Fruit fly (Drosophila melanogaster) whole organism, embryonic: ENCODE results near the gene P58IPK.
A peak's percentile ranks its signal among the peaks of the same experiment; 100 is the strongest.

Experiments used
- Aef1 ChIP-seq: fragments of 200-800 bp; sonication (Bioruptor generic); IDR thresholded peaks from 3 replicates; pipeline ENCODE4 v1.3.6; 2022; ENCODE audit warnings: missing biosample characterization, missing genetic modification characterization
- BEAF-32 ChIP-seq: fragments of 200-800 bp; sonication (Bioruptor generic); optimal IDR thresholded peaks from 3 replicates; lab custom pipeline; 2017; ENCODE audit warnings: missing biosample characterization, missing genetic modification characterization, mild to moderate bottlenecking, moderate library complexity, missing genetic modification reagents
- CG10267 ChIP-seq: fragments of 200-800 bp; sonication (Bioruptor generic); optimal IDR thresholded peaks from 2 replicates; lab custom pipeline; 2018; ENCODE audit warnings: missing biosample characterization, mild to moderate bottlenecking, missing genetic modification characterization, moderate library complexity
- CG11456 ChIP-seq: fragments of 200-800 bp; sonication (Bioruptor generic); IDR thresholded peaks from 3 replicates; pipeline ENCODE4 v1.3.6; 2022; ENCODE audit warnings: missing biosample characterization, missing genetic modification characterization
- CG12391 ChIP-seq: fragments of 200-800 bp; sonication (Bioruptor generic); optimal IDR thresholded peaks from 3 replicates; lab custom pipeline; 2018; ENCODE audit warnings: missing biosample characterization, mild to moderate bottlenecking, missing genetic modification characterization, moderate library complexity
- CG13624 ChIP-seq: fragments of 200-800 bp; sonication (Bioruptor generic); optimal IDR thresholded peaks from 2 replicates; lab custom pipeline; 2016; ENCODE audit warnings: missing biosample characterization, missing genetic modification characterization
- CG14965 ChIP-seq: fragments of 200-800 bp; sonication (Bioruptor generic); optimal IDR thresholded peaks from 2 replicates; lab custom pipeline; 2016; ENCODE audit warnings: missing biosample characterization, missing genetic modification characterization, borderline replicate concordance
- CG15073 ChIP-seq: fragments of 200-800 bp; sonication (Bioruptor generic); optimal IDR thresholded peaks from 2 replicates; lab custom pipeline; 2016; ENCODE audit warnings: missing biosample characterization, missing genetic modification characterization
- CG1603 ChIP-seq: fragments of 200-800 bp; sonication (Bioruptor generic); optimal IDR thresholded peaks from 2 replicates; lab custom pipeline; 2019; ENCODE audit warnings: missing biosample characterization, mild to moderate bottlenecking, missing genetic modification characterization, moderate library complexity
- CG16813 ChIP-seq: fragments of 200-800 bp; sonication (Bioruptor generic); IDR thresholded peaks from 3 replicates; pipeline ENCODE4 v1.3.6; 2022; ENCODE audit warnings: missing biosample characterization, missing genetic modification characterization; ENCODE audit not compliant: partially characterized antibody
- CG17361 ChIP-seq: fragments of 200-800 bp; sonication (Bioruptor generic); IDR thresholded peaks from 3 replicates; pipeline ENCODE4 v1.3.6; 2022; ENCODE audit warnings: missing biosample characterization, missing genetic modification characterization
- CG17829 ChIP-seq: fragments of 200-800 bp; optimal IDR thresholded peaks from 2 replicates; lab custom pipeline; 2019; ENCODE audit warnings: missing biosample characterization, mild to moderate bottlenecking, missing genetic modification characterization, moderate library complexity
- CG17912 ChIP-seq: fragments of 200-800 bp; sonication (Bioruptor generic); optimal IDR thresholded peaks from 2 replicates; lab custom pipeline; 2018; ENCODE audit warnings: missing biosample characterization, mild to moderate bottlenecking, missing genetic modification characterization
- CG2202 ChIP-seq: fragments of 200-800 bp; sonication (Bioruptor generic); optimal IDR thresholded peaks from 2 replicates; lab custom pipeline; 2018; ENCODE audit warnings: missing biosample characterization, mild to moderate bottlenecking, missing genetic modification characterization
- CG30020 ChIP-seq: fragments of 200-800 bp; optimal IDR thresholded peaks from 2 replicates; lab custom pipeline; 2019; ENCODE audit warnings: missing biosample characterization, mild to moderate bottlenecking, missing genetic modification characterization, moderate library complexity
- CG31224 ChIP-seq: fragments of 200-800 bp; sonication (Bioruptor generic); IDR thresholded peaks from 2 replicates; pipeline ENCODE4 v1.3.6; 2022; ENCODE audit warnings: missing biosample characterization, missing genetic modification characterization
- CG3281 ChIP-seq: fragments of 200-800 bp; sonication (Bioruptor generic); optimal IDR thresholded peaks from 3 replicates; lab custom pipeline; 2017; ENCODE audit warnings: missing biosample characterization, mild to moderate bottlenecking, missing genetic modification characterization
- CG3838 ChIP-seq: fragments of 200-800 bp; sonication (Bioruptor generic); optimal IDR thresholded peaks from 3 replicates; lab custom pipeline; 2016; ENCODE audit warnings: missing biosample characterization, missing genetic modification characterization
- CG3995 ChIP-seq: fragments of 200-800 bp; sonication (Bioruptor generic); optimal IDR thresholded peaks from 3 replicates; lab custom pipeline; 2016; ENCODE audit warnings: missing biosample characterization, missing genetic modification characterization
- CG43689 ChIP-seq: fragments of 200-800 bp; sonication (Bioruptor generic); IDR thresholded peaks from 2 replicates; pipeline ENCODE4 v1.3.6; 2022; ENCODE audit warnings: missing biosample characterization, missing genetic modification characterization
- CG6813 ChIP-seq: fragments of 200-800 bp; sonication (Bioruptor generic); optimal IDR thresholded peaks from 2 replicates; lab custom pipeline; 2017; ENCODE audit warnings: missing biosample characterization, missing genetic modification characterization, mild to moderate bottlenecking, moderate library complexity, missing genetic modification reagents
- CG7271 ChIP-seq: fragments of 200-800 bp; sonication (Bioruptor generic); optimal IDR thresholded peaks from 2 replicates; lab custom pipeline; 2018; ENCODE audit warnings: missing biosample characterization, mild to moderate bottlenecking, missing genetic modification characterization, moderate library complexity
- CG8089 ChIP-seq: fragments of 200-800 bp; sonication (Bioruptor generic); optimal IDR thresholded peaks from 3 replicates; lab custom pipeline; 2016; ENCODE audit warnings: missing biosample characterization, missing genetic modification characterization
- CG9727 ChIP-seq: fragments of 200-800 bp; sonication (Bioruptor generic); optimal IDR thresholded peaks from 3 replicates; lab custom pipeline; 2017; ENCODE audit warnings: missing biosample characterization, mild to moderate bottlenecking, missing genetic modification characterization
- CTCF ChIP-seq: fragments of 200-800 bp; sonication (Bioruptor generic); optimal IDR thresholded peaks from 2 replicates; lab custom pipeline; 2017; ENCODE audit warnings: missing biosample characterization, mild to moderate bottlenecking, missing genetic modification characterization, moderate library complexity
- Fer2 ChIP-seq: fragments of 200-800 bp; sonication (Bioruptor generic); optimal IDR thresholded peaks from 2 replicates; lab custom pipeline; 2018; ENCODE audit warnings: missing biosample characterization, mild to moderate bottlenecking, missing genetic modification characterization, moderate library complexity
- HmgD ChIP-seq: fragments of 200-800 bp; sonication (Bioruptor generic); optimal IDR thresholded peaks from 3 replicates; lab custom pipeline; 2016; ENCODE audit warnings: missing biosample characterization, missing genetic modification characterization
- Jarid2 ChIP-seq: fragments of 200-800 bp; sonication (Bioruptor generic); optimal IDR thresholded peaks from 3 replicates; lab custom pipeline; 2017; ENCODE audit warnings: mild to moderate bottlenecking, missing biosample characterization, missing genetic modification reagents, missing genetic modification characterization
- Lpt ChIP-seq: fragments of >200 bp; optimal IDR thresholded peaks from 2 replicates; lab custom pipeline; 2018; ENCODE audit warnings: missing biosample characterization, missing genetic modification characterization
- MESR4 ChIP-seq: fragments of 200-800 bp; sonication (Bioruptor generic); optimal IDR thresholded peaks from 2 replicates; lab custom pipeline; 2018; ENCODE audit warnings: missing biosample characterization, mild to moderate bottlenecking, missing genetic modification characterization, moderate library complexity
- Mrtf ChIP-seq: fragments of 200-800 bp; sonication (Bioruptor generic); IDR thresholded peaks from 3 replicates; pipeline ENCODE4 v1.3.6; 2022; ENCODE audit warnings: missing biosample characterization, missing genetic modification characterization
- Nf-YB ChIP-seq: fragments of 200-800 bp; sonication (Bioruptor generic); optimal IDR thresholded peaks from 3 replicates; lab custom pipeline; 2019; ENCODE audit warnings: missing biosample characterization, mild to moderate bottlenecking, missing genetic modification characterization, moderate library complexity
- Spps ChIP-seq: fragments of 200-800 bp; sonication (Bioruptor generic); optimal IDR thresholded peaks from 2 replicates; lab custom pipeline; 2018; ENCODE audit warnings: missing biosample characterization, mild to moderate bottlenecking, missing genetic modification characterization
- Sry-β ChIP-seq: fragments of 200-800 bp; sonication (Bioruptor generic); optimal IDR thresholded peaks from 2 replicates; lab custom pipeline; 2018; ENCODE audit warnings: missing biosample characterization, mild to moderate bottlenecking, missing genetic modification characterization, moderate library complexity
- Ssrp ChIP-seq: fragments of 200-800 bp; sonication (Bioruptor generic); optimal IDR thresholded peaks from 2 replicates; lab custom pipeline; 2018; ENCODE audit warnings: missing biosample characterization, mild to moderate bottlenecking, missing genetic modification characterization, moderate library complexity
- btn ChIP-seq: fragments of 200-800 bp; sonication (Bioruptor generic); optimal IDR thresholded peaks from 2 replicates; lab custom pipeline; 2016; ENCODE audit warnings: missing biosample characterization, missing genetic modification characterization
- cas ChIP-seq: fragments of 200-800 bp; sonication (Bioruptor generic); IDR thresholded peaks from 2 replicates; pipeline ENCODE4 v1.3.6; 2022; ENCODE audit warnings: missing biosample characterization, missing genetic modification characterization
- caup ChIP-seq: fragments of 200-800 bp; sonication (Bioruptor generic); optimal IDR thresholded peaks from 3 replicates; lab custom pipeline; 2017; ENCODE audit warnings: missing biosample characterization, mild to moderate bottlenecking, missing genetic modification characterization, moderate library complexity; ENCODE audit not compliant: severe bottlenecking
- dm ChIP-seq: fragments of 200-800 bp; sonication (Bioruptor generic); optimal IDR thresholded peaks from 3 replicates; lab custom pipeline; 2016; ENCODE audit warnings: missing biosample characterization, missing genetic modification characterization
- fd102C ChIP-seq: fragments of 200-800 bp; sonication (Bioruptor generic); optimal IDR thresholded peaks from 2 replicates; lab custom pipeline; 2018; ENCODE audit warnings: missing biosample characterization, mild to moderate bottlenecking, missing genetic modification characterization, moderate library complexity
- gem ChIP-seq: fragments of 200-800 bp; sonication (Bioruptor generic); optimal IDR thresholded peaks from 2 replicates; lab custom pipeline; 2019; ENCODE audit warnings: missing biosample characterization, mild to moderate bottlenecking, missing genetic modification characterization, moderate library complexity
- gfzf ChIP-seq: fragments of 200-800 bp; sonication (Bioruptor generic); optimal IDR thresholded peaks from 2 replicates; lab custom pipeline; 2016; ENCODE audit warnings: missing biosample characterization, mild to moderate bottlenecking, missing genetic modification characterization, moderate library complexity
- gro ChIP-seq: fragments of 200-800 bp; sonication (Bioruptor generic); optimal IDR thresholded peaks from 2 replicates; lab custom pipeline; 2016; ENCODE audit warnings: missing biosample characterization, missing genetic modification characterization
- insv ChIP-seq, 2 experiments: fragments of 200-800 bp; sonication (Bioruptor generic); optimal IDR thresholded peaks; 3 replicates each; lab custom pipeline; 2016 to 2018; ENCODE audit warnings: missing biosample characterization in 2 of 2, missing genetic modification characterization in 2 of 2
- lola ChIP-seq, 3 experiments: fragments of >200 bp in 2 of 3; fragments of 200-800 bp in 1 of 3; sonication (Bioruptor generic) in 1 of 3; optimal IDR thresholded peaks; 2 replicates each; lab custom pipeline; 2017 to 2019; ENCODE audit warnings: missing biosample characterization in 3 of 3, missing genetic modification characterization in 3 of 3, mild to moderate bottlenecking in 1 of 3, moderate library complexity in 1 of 3
- lov ChIP-seq, 2 experiments: fragments of 200-800 bp in 1 of 2; fragments of >200 bp in 1 of 2; sonication (Bioruptor generic) in 1 of 2; IDR thresholded peaks in 1 of 2; optimal IDR thresholded peaks in 1 of 2; 2 replicates in 1 of 2; 3 replicates in 1 of 2; pipeline versions ENCODE4 v1.3.6 to Lab custom; 2017 to 2022; ENCODE audit warnings: missing biosample characterization in 1 of 2, missing genetic modification characterization in 1 of 2
- org-1 ChIP-seq: fragments of 200-800 bp; sonication (Bioruptor generic); optimal IDR thresholded peaks from 2 replicates; lab custom pipeline; 2017; ENCODE audit warnings: missing biosample characterization, missing genetic modification characterization
- pros ChIP-seq: fragments of 200-800 bp; sonication (Bioruptor generic); optimal IDR thresholded peaks from 3 replicates; lab custom pipeline; 2019; ENCODE audit warnings: missing biosample characterization, mild to moderate bottlenecking, missing genetic modification characterization, moderate library complexity
- pzg ChIP-seq: fragments of 200-800 bp; sonication (Bioruptor generic); optimal IDR thresholded peaks from 3 replicates; lab custom pipeline; 2018; ENCODE audit warnings: missing biosample characterization, mild to moderate bottlenecking, missing genetic modification characterization, moderate library complexity
- row ChIP-seq: fragments of 200-800 bp; sonication (Bioruptor generic); IDR thresholded peaks from 3 replicates; pipeline ENCODE4 v1.3.6; 2022; ENCODE audit warnings: missing biosample characterization, missing genetic modification characterization
- so ChIP-seq: fragments of 200-800 bp; sonication (Bioruptor generic); IDR thresholded peaks from 3 replicates; pipeline ENCODE4 v1.3.6; 2022; ENCODE audit warnings: missing biosample characterization, missing genetic modification characterization
- unc-4 ChIP-seq: fragments of 200-800 bp; sonication (Bioruptor generic); IDR thresholded peaks from 2 replicates; pipeline ENCODE4 v1.3.6; 2022; ENCODE audit warnings: missing biosample characterization, missing genetic modification characterization; ENCODE audit not compliant: partially characterized antibody
- wek ChIP-seq: fragments of 200-800 bp; sonication (Bioruptor generic); optimal IDR thresholded peaks from 3 replicates; lab custom pipeline; 2018; ENCODE audit warnings: missing biosample characterization, mild to moderate bottlenecking, missing genetic modification characterization, moderate library complexity

P58IPK gene

DNA sequence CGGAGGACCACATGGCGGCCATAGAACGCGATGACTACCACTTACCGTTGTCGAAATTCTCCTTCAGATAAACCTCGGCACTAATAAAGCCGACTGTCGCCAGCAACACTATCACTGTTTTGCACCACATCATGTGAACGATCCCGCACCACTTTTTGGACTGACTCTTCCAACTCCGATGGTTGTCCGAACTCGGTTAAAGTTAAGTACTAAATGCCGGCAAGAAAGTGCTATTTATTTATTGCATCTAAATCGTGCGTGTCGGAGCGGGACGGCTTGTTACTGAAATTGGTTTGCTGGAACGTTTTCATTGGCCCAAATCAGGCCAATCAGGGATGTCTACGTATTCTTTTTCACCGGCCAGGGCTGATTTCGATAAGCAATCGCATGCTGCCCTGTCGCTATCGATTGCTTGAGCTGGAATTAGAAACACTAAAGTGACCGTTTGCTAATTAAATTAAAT is 43.9 kb downstream of the P58IPK start, which contains the start of gene Calr (continued):
- TF ChIP-seq CG6813 (GFP tag; lab: Kevin White, UChicago): peak; percentile 10
- peak; percentile 100 for TF ChIP-seq Nf-YB (GFP tag; lab: Kevin White, UChicago)
- TF ChIP-seq CG3281: peak; percentile 43
- TF ChIP-seq HmgD (GFP tag; lab: Kevin White, UChicago): peak; percentile 63
- TF ChIP-seq org-1: peak; percentile 4
- peak; percentile 83 for TF ChIP-seq pzg (GFP tag; lab: Kevin White, UChicago)
- peak; percentile 42 for TF ChIP-seq CG2202 (tag; lab: Kevin White, UChicago)
- peak; percentile 53 for TF ChIP-seq gro
- TF ChIP-seq CG13624 (GFP tag; lab: Kevin White, UChicago): peak; percentile 22
- peak; percentile 78 for TF ChIP-seq BEAF-32
- TF ChIP-seq Jarid2: peak; percentile 87
- TF ChIP-seq CG30020 (tag; lab: Kevin White, UChicago): peak; percentile 61
- TF ChIP-seq CG17912 (GFP tag; lab: Kevin White, UChicago): peak; percentile 60
- no peak for TF ChIP-seq row (GFP tag; lab: Robert Waterston, UW)
- peak; percentile 38 for TF ChIP-seq Spps (tag; lab: Kevin White, UChicago)
- TF ChIP-seq Ssrp (tag; lab: Kevin White, UChicago): no peak
- TF ChIP-seq wek (GFP tag; lab: Kevin White, UChicago): peak; percentile 63
- TF ChIP-seq CG12391 (tag; lab: Kevin White, UChicago): peak; percentile 45
- no peak for TF ChIP-seq fd102C
- TF ChIP-seq CG43689: no peak
- TF ChIP-seq MESR4: peak; percentile 87
- no peak for TF ChIP-seq Aef1
- peak; percentile 41 for TF ChIP-seq CTCF
- no peak for TF ChIP-seq CG11456
- no peak for TF ChIP-seq lov (optimal IDR thresholded peaks at IDR 0.05; lab: Kevin White, UChicago)
- TF ChIP-seq lov (GFP tag; IDR thresholded peaks at IDR 0.05; lab: Robert Waterston, UW): no peak
- peak; percentile 57 for TF ChIP-seq CG9727 (GFP tag; lab: Kevin White, UChicago)
- peak; percentile 66 for TF ChIP-seq caup (GFP tag; lab: Kevin White, UChicago)
- no peak for TF ChIP-seq CG3838 (GFP tag; lab: Kevin White, UChicago)
- TF ChIP-seq CG1603 (tag; lab: Kevin White, UChicago): peak; percentile 48
- TF ChIP-seq CG31224 (GFP tag; lab: Robert Waterston, UW): no peak
- no peak for TF ChIP-seq Sry-β
- peak in 1 of 2 experiments; percentile 65 for TF ChIP-seq insv (GFP tag; optimal IDR thresholded peaks at IDR 0.05; lab: Kevin White, UChicago)
- TF ChIP-seq CG17829: peak; percentile 78
- TF ChIP-seq CG8089 (GFP tag; lab: Kevin White, UChicago): no peak
- peak; percentile 48 for TF ChIP-seq gfzf
- TF ChIP-seq CG7271: peak; percentile 46
- TF ChIP-seq unc-4 (GFP tag; lab: Robert Waterston, UW): no peak
- no peak for TF ChIP-seq gem
- TF ChIP-seq CG15073: no peak
- no peak for TF ChIP-seq cas
- no peak for TF ChIP-seq CG16813
- TF ChIP-seq CG3995: peak; percentile 32

DNA sequence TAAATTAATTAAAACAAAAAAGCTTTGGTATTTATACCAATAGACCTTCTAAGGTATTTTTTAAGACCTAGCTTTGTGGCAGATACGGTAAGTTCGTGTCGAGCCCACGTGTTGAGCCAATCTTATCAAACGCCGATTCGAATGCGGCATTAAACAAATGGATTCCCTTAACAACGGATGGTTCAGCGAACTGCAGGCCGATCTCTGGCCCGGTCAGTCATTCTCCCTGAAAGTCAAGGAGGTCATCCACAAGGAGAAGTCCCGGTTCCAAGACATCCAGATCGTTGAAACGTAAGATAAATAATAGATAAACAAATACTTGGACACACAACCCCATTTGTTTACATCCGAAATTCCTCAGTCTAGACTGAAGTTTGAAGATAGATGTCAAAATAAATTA is 44.8 kb downstream of the P58IPK start, which contains the start of gene SpdS:
TSS of gene SpdS (plus strand) at position 78 of the 400 bp plus-strand sequence.
- TF ChIP-seq so: no peak
- no peak for TF ChIP-seq Mrtf (GFP tag; lab: Robert Waterston, UW)
- no peak for TF ChIP-seq CG10267 (tag; lab: Kevin White, UChicago)
- TF ChIP-seq BEAF-32: no peak
- TF ChIP-seq CG14965 (GFP tag; lab: Kevin White, UChicago): no peak
- TF ChIP-seq Lpt (GFP tag; lab: Kevin White, UChicago): no peak
- TF ChIP-seq dm (GFP tag; lab: Kevin White, UChicago): peak; percentile 78
- TF ChIP-seq lola (GFP tag; optimal IDR thresholded peaks at IDR 0.05; lab: Kevin White, UChicago): no peak
- peak; percentile 15 for TF ChIP-seq pros (GFP tag; lab: Kevin White, UChicago)
- no peak for TF ChIP-seq btn (GFP tag; lab: Kevin White, UChicago)
- TF ChIP-seq Fer2 (tag; lab: Kevin White, UChicago): no peak
- no peak for TF ChIP-seq CG17361 (GFP tag; lab: Robert Waterston, UW)
